Worm (Caenorhabditis elegans): ENCODE data around the gene nop-1.

The nop-1 gene

ce11 chrIII:5988461-5988860, 29.9 kb downstream of the nop-1 start:
- TF ChIP-seq ZK546.5 (tag; optimal IDR thresholded peaks at IDR 0.05): no peak
- no peak for TF ChIP-seq ceh-82 (tag; optimal IDR thresholded peaks at IDR 0.05)
- TF ChIP-seq C34F6.9 (tag; optimal IDR thresholded peaks at IDR 0.05): no peak
- no peak for TF ChIP-seq R02D3.7 (tag; optimal IDR thresholded peaks at IDR 0.05)
- TF ChIP-seq gmeb-1 (tag; optimal IDR thresholded peaks at IDR 0.05): no peak
- TF ChIP-seq blmp-1 (tag; optimal IDR thresholded peaks at IDR 0.05; ENCODE audit: insufficient read depth): no peak
- TF ChIP-seq lsy-2 (tag; optimal IDR thresholded peaks at IDR 0.05): no peak

- TF ChIP-seq F13H6.1 (tag; optimal IDR thresholded peaks at IDR 0.05) (peak; percentile 48), blmp-1 (tag; optimal IDR thresholded peaks at IDR 0.05; ENCODE audit: insufficient read depth) (no peak), ztf-11 (tag; optimal IDR thresholded peaks at IDR 0.05) (no peak), mbf-1 (tag; optimal IDR thresholded peaks at IDR 0.05) (no peak), nhr-6 (tag; optimal IDR thresholded peaks at IDR 0.05) (no peak), unc-39 (tag; optimal IDR thresholded peaks at IDR 0.05) (no peak), nhr-237 (tag; optimal IDR thresholded peaks at IDR 0.05) (no peak), R02D3.7 (tag; optimal IDR thresholded peaks at IDR 0.05) (no peak), sma-9 (GFP tag; optimal IDR thresholded peaks at IDR 0.05) (no peak), sma-9 (tag; optimal IDR thresholded peaks at IDR 0.05) (no peak), mdl-1 (tag; optimal IDR thresholded peaks at IDR 0.05) (no peak), ceh-82 (tag; optimal IDR thresholded peaks at IDR 0.05) (no peak), ZK546.5 (tag; optimal IDR thresholded peaks at IDR 0.05) (no peak), lin-11 (tag; optimal IDR thresholded peaks at IDR 0.05) (no peak), ceh-16 (tag; optimal IDR thresholded peaks at IDR 0.05) (no peak), skn-1 (tag; optimal IDR thresholded peaks at IDR 0.05) (no peak), nhr-25 (tag; optimal IDR thresholded peaks at IDR 0.05) (peak; percentile 34), ztf-4 (tag; optimal IDR thresholded peaks at IDR 0.05) (no peak), lsy-2 (tag; optimal IDR thresholded peaks at IDR 0.05) (peak in 1 of 2 experiments; percentile 40), nhr-21 (tag; optimal IDR thresholded peaks at IDR 0.05) (no peak), nhr-77 (tag; optimal IDR thresholded peaks at IDR 0.05) (no peak), nhr-129 (tag; optimal IDR thresholded peaks at IDR 0.05) (peak; percentile 39), ztf-1 (GFP tag; conservative IDR thresholded peaks at IDR 0.05) (no peak), crh-2 (tag; optimal IDR thresholded peaks at IDR 0.05) (peak; percentile 33), dmd-4 (tag; optimal IDR thresholded peaks at IDR 0.05) (no peak), unc-62 (GFP tag; optimal IDR thresholded peaks at IDR 0.05) (no peak), nhr-23 (tag; optimal IDR thresholded peaks at IDR 0.05) (no peak), elt-1 (tag; optimal IDR thresholded peaks at IDR 0.05) (no peak), C34F6.9 (tag; optimal IDR thresholded peaks at IDR 0.05) (peak; percentile 34), egl-27 (tag; optimal IDR thresholded peaks at IDR 0.05) (no peak), aly-2 (tag; optimal IDR thresholded peaks at IDR 0.05) (no peak), gmeb-1 (tag; optimal IDR thresholded peaks at IDR 0.05) (peak; percentile 43), Y55F3AM.14 (GFP tag; optimal IDR thresholded peaks at IDR 0.05) (no peak), nhr-11 (tag; optimal IDR thresholded peaks at IDR 0.05) (no peak), elt-3 (tag; optimal IDR thresholded peaks at IDR 0.05) (no peak), alr-1 (tag; optimal IDR thresholded peaks at IDR 0.05) (no peak), unc-55 (GFP tag; optimal IDR thresholded peaks at IDR 0.05) (no peak), lin-13 (GFP tag; optimal IDR thresholded peaks at IDR 0.05) (no peak), ama-1 (optimal IDR thresholded peaks at IDR 0.05) (no peak), snpc-4 (tag; optimal IDR thresholded peaks at IDR 0.05) (no peak), nhr-10 (tag; optimal IDR thresholded peaks at IDR 0.05) (no peak), lin-39 (tag; optimal IDR thresholded peaks at IDR 0.05) (no peak), peb-1 (tag; optimal IDR thresholded peaks at IDR 0.05) (no peak), sma-3 (GFP tag; optimal IDR thresholded peaks at IDR 0.05) (peak; percentile 3), zag-1 (tag; optimal IDR thresholded peaks at IDR 0.05) (no peak), mab-5 (tag; optimal IDR thresholded peaks at IDR 0.05) (peak; percentile 80), fos-1 (tag; optimal IDR thresholded peaks at IDR 0.05) (no peak), sem-4 (tag; optimal IDR thresholded peaks at IDR 0.05) (peak; percentile 32), nhr-12 (tag; optimal IDR thresholded peaks at IDR 0.05) (no peak)
These were observed 30.6 kb downstream of the nop-1 start for ce11 chrIII:5988991-5989726.

All from whole organism, L2 larva.